Fruit fly (Drosophila melanogaster) whole organism, wandering third instar larva: ENCODE data around the gene CG6733.

Experiments
- Abd-B ChIP-seq: fragments of >200 bp; optimal IDR thresholded peaks from 2 replicates; lab custom pipeline; 2017; ENCODE audit warnings: missing biosample characterization, missing genetic modification characterization
- HLH106 ChIP-seq: fragments of 200-800 bp; optimal IDR thresholded peaks from 3 replicates; lab custom pipeline; 2019; ENCODE audit warnings: missing biosample characterization, mild to moderate bottlenecking, missing genetic modification characterization, moderate library complexity
- OdsH ChIP-seq: fragments of 200-800 bp; sonication (Bioruptor generic); optimal IDR thresholded peaks from 2 replicates; lab custom pipeline; 2016; ENCODE audit warnings: missing biosample characterization, mild to moderate bottlenecking, missing genetic modification characterization
- dl ChIP-seq, 2 experiments: fragments of 175-275, 200-275 bp in 1 of 2; fragments of 200-275 bp in 1 of 2; sonication (Bioruptor generic); optimal IDR thresholded peaks; lab custom pipeline; 2018; ENCODE audit warnings: mild to moderate bottlenecking in 2 of 2, missing biosample characterization in 2 of 2, missing genetic modification characterization in 2 of 2, moderate library complexity in 2 of 2; ENCODE audit not compliant: partially characterized antibody in 2 of 2, insufficient read depth in 1 of 2
- lola ChIP-seq: fragments of >200 bp; optimal IDR thresholded peaks from 2 replicates; lab custom pipeline; 2017; ENCODE audit warnings: missing biosample characterization, missing genetic modification characterization
- usp ChIP-seq: fragments of >200 bp; optimal IDR thresholded peaks from 2 replicates; lab custom pipeline; 2017; ENCODE audit warnings: missing biosample characterization, missing genetic modification characterization

DNA sequence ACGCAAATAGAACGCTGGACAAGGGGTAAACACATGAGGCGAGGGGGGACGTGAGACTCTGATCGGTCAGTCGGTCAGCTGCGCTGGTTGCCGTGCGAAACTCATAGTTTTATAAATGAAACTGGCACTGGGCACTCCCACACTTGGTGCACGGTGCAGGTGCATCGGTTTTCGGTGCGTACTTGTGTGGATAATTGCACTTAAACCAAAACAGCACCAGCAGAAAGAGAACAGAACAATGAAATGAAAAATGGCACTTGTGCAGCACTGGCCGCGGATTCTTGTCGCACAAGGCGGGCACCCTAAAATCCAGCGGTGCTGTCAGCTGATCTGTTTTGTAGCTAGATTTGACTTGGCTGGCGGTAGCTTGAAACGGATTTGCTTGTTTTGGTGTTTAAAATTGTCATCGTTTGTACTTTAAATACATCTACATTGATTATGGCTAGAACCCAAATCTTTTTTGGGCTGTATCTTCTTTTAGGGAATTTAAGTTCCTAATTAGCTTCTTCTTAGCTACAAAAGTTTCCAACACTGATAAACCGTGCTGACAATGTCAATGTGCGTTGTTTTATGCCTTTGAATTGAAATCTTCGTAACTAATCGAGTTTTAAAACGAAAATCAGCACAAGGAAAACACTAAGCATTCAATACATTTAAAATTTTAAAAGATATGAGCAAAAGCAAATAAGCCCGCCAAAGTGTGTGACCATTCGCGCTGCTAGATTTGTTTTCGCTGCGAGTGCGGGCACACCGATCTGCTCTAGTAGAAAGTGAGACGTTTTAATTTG is 20.3 kb downstream of the CG6733 start, which contains the start of the genes Rassf and CenB1A:
- TF ChIP-seq dl (GFP tag; optimal IDR thresholded peaks at IDR 0.05; lab: Kevin White, UChicago; ENCODE audit: insufficient read depth in 1 of 2, partially characterized antibody in 2 of 2) (no peak), HLH106 (tag; lab: Kevin White, UChicago) (peak; percentile 54), OdsH (GFP tag; lab: Kevin White, UChicago) (peak; percentile 22), usp (GFP tag; lab: Kevin White, UChicago) (no peak), lola (GFP tag; lab: Kevin White, UChicago) (no peak), Abd-B (GFP tag; lab: Kevin White, UChicago) (no peak)
